Fruit fly (Drosophila melanogaster) whole organism, adult: ENCODE results near the gene Sytbeta.
A peak's percentile ranks its signal among the peaks of the same experiment; 100 is the strongest.

Experiments used
- CG7045 ChIP-seq: fragments of 200-800 bp; sonication (Bioruptor generic); optimal IDR thresholded peaks from 2 replicates; lab custom pipeline; 2017; ENCODE audit warnings: missing biosample characterization, mild to moderate bottlenecking, missing genetic modification characterization
- Clk ChIP-seq: fragments of 200-800 bp; sonication (Bioruptor generic); optimal IDR thresholded peaks from 2 replicates; lab custom pipeline; 2017; ENCODE audit warnings: missing biosample characterization, missing genetic modification characterization
- cnc ChIP-seq, 2 experiments: fragments of >200 bp; optimal IDR thresholded peaks; 2 replicates each; lab custom pipeline; 2017
- kay ChIP-seq: fragments of 200-800 bp; sonication (Bioruptor generic); peaks from one replicate; lab custom pipeline; 2016; ENCODE audit warnings: missing biosample characterization, missing genetic modification characterization, borderline replicate concordance
- ovo ChIP-seq: fragments of 200-800 bp; sonication (Bioruptor generic); optimal IDR thresholded peaks from 2 replicates; lab custom pipeline; 2016; ENCODE audit warnings: missing biosample characterization, missing genetic modification characterization

- TF ChIP-seq kay = no peak
- TF ChIP-seq ovo (GFP tag; lab: Kevin White, UChicago) = no peak
- no peak for TF ChIP-seq Clk (GFP tag; lab: Kevin White, UChicago)
- peak; percentile 11 for TF ChIP-seq CG7045
- no peak for TF ChIP-seq cnc (optimal IDR thresholded peaks at IDR 0.05; lab: Kevin White, UChicago)
Observed at dm6 chr3L:14982675-14983084, 82.1 kb downstream of the Sytbeta start, which contains the start of gene CG5114.
